Fruit fly (Drosophila melanogaster) whole organism, embryonic: ENCODE data around the gene CSN1b.
A peak's percentile ranks its signal among the peaks of the same experiment; 100 is the strongest.

Experiments used
- Asciz ChIP-seq: fragments of 200-800 bp; sonication (Bioruptor generic); optimal IDR thresholded peaks from 2 replicates; lab custom pipeline; 2017; ENCODE audit warnings: missing biosample characterization, mild to moderate bottlenecking, missing genetic modification characterization, missing genetic modification reagents
- C15 ChIP-seq: fragments of 200-800 bp; sonication (Bioruptor generic); IDR thresholded peaks from 3 replicates; pipeline ENCODE4 v1.3.6; 2022; ENCODE audit warnings: missing biosample characterization, missing genetic modification characterization
- CG10209 ChIP-seq: fragments of 200-800 bp; sonication (Bioruptor generic); optimal IDR thresholded peaks from 3 replicates; lab custom pipeline; 2017; ENCODE audit warnings: missing biosample characterization, mild to moderate bottlenecking, missing genetic modification characterization, missing genetic modification reagents
- CG12071 ChIP-seq: fragments of 200-800 bp; sonication (Bioruptor generic); optimal IDR thresholded peaks from 3 replicates; lab custom pipeline; 2018; ENCODE audit warnings: missing biosample characterization, mild to moderate bottlenecking, missing genetic modification characterization
- CG12391 ChIP-seq: fragments of 200-800 bp; sonication (Bioruptor generic); optimal IDR thresholded peaks from 3 replicates; lab custom pipeline; 2018; ENCODE audit warnings: missing biosample characterization, mild to moderate bottlenecking, missing genetic modification characterization, moderate library complexity
- CG14667 ChIP-seq: fragments of 200-800 bp; sonication (Bioruptor generic); IDR thresholded peaks from 2 replicates; pipeline ENCODE4 v1.3.6; 2022; ENCODE audit warnings: missing biosample characterization, missing genetic modification characterization
- CG1529 ChIP-seq: fragments of 200-800 bp; sonication (Bioruptor generic); optimal IDR thresholded peaks from 3 replicates; lab custom pipeline; 2018; ENCODE audit warnings: missing biosample characterization, missing genetic modification characterization
- CG1603 ChIP-seq: fragments of 200-800 bp; sonication (Bioruptor generic); optimal IDR thresholded peaks from 2 replicates; lab custom pipeline; 2019; ENCODE audit warnings: missing biosample characterization, mild to moderate bottlenecking, missing genetic modification characterization, moderate library complexity
- CG16779 ChIP-seq: fragments of 200-800 bp; sonication (Bioruptor generic); IDR thresholded peaks from 2 replicates; pipeline ENCODE4 v1.3.6; 2022; ENCODE audit warnings: missing biosample characterization, missing genetic modification characterization
- CG17385 ChIP-seq: fragments of 200-800 bp; sonication (Bioruptor generic); optimal IDR thresholded peaks from 3 replicates; lab custom pipeline; 2018; ENCODE audit warnings: missing biosample characterization, mild to moderate bottlenecking, missing genetic modification characterization
- CG17568 ChIP-seq: fragments of 200-800 bp; sonication (Bioruptor generic); optimal IDR thresholded peaks from 2 replicates; lab custom pipeline; 2018; ENCODE audit warnings: missing biosample characterization, mild to moderate bottlenecking, missing genetic modification characterization, moderate library complexity
- CG2202 ChIP-seq: fragments of 200-800 bp; sonication (Bioruptor generic); optimal IDR thresholded peaks from 2 replicates; lab custom pipeline; 2018; ENCODE audit warnings: missing biosample characterization, mild to moderate bottlenecking, missing genetic modification characterization
- CG34224 ChIP-seq: fragments of 200-800 bp; sonication (Bioruptor generic); IDR thresholded peaks from 3 replicates; pipeline ENCODE4 v1.3.6; 2022; ENCODE audit warnings: missing biosample characterization, missing genetic modification characterization; ENCODE audit not compliant: partially characterized antibody
- CG4328 ChIP-seq: fragments of 200-800 bp; sonication (Bioruptor generic); optimal IDR thresholded peaks from 3 replicates; lab custom pipeline; 2017; ENCODE audit warnings: missing biosample characterization, missing genetic modification reagents, missing genetic modification characterization
- CG4730 ChIP-seq: fragments of 200-800 bp; sonication (Bioruptor generic); IDR thresholded peaks from 2 replicates; pipeline ENCODE4 v1.3.6; 2022; ENCODE audit warnings: missing biosample characterization, missing genetic modification characterization
- CG6654 ChIP-seq: fragments of 200-800 bp; sonication (Bioruptor generic); optimal IDR thresholded peaks from 2 replicates; lab custom pipeline; 2017; ENCODE audit warnings: missing biosample characterization, mild to moderate bottlenecking, missing genetic modification characterization
- CG7372 ChIP-seq: fragments of 200-800 bp; sonication (Bioruptor generic); IDR thresholded peaks from 2 replicates; pipeline ENCODE4 v1.3.6; 2022; ENCODE audit warnings: missing biosample characterization, missing genetic modification characterization
- CG7786 ChIP-seq: fragments of 200-800 bp; sonication (Bioruptor generic); optimal IDR thresholded peaks from 2 replicates; lab custom pipeline; 2016; ENCODE audit warnings: missing biosample characterization, missing genetic modification characterization
- CG8478 ChIP-seq: fragments of >200 bp; optimal IDR thresholded peaks from 2 replicates; lab custom pipeline; 2018
- CG9876 ChIP-seq: fragments of 200-800 bp; sonication (Bioruptor generic); optimal IDR thresholded peaks from 2 replicates; lab custom pipeline; 2016; ENCODE audit warnings: missing biosample characterization, missing genetic modification characterization
- Dll ChIP-seq: fragments of 200-800 bp; sonication (Bioruptor generic); IDR thresholded peaks from 4 replicates; pipeline ENCODE4 v1.3.6; 2022; ENCODE audit warnings: missing biosample characterization, missing genetic modification characterization; ENCODE audit not compliant: partially characterized antibody
- Doc3 ChIP-seq: fragments of 200-800 bp; sonication (Bioruptor generic); IDR thresholded peaks from 3 replicates; pipeline ENCODE4 v1.3.6; 2022; ENCODE audit warnings: missing biosample characterization, missing genetic modification characterization; ENCODE audit not compliant: partially characterized antibody
- Elba2 ChIP-seq: fragments of 200-800 bp; sonication (Bioruptor generic); optimal IDR thresholded peaks from 3 replicates; lab custom pipeline; 2016; ENCODE audit warnings: missing biosample characterization, missing genetic modification characterization
- Ets97D ChIP-seq: fragments of 200-800 bp; sonication (Bioruptor generic); optimal IDR thresholded peaks from 3 replicates; lab custom pipeline; 2016; ENCODE audit warnings: missing biosample characterization, missing genetic modification characterization
- Gsc ChIP-seq: fragments of 200-800 bp; sonication (Bioruptor generic); IDR thresholded peaks from 2 replicates; pipeline ENCODE4 v1.3.6; 2022; ENCODE audit warnings: missing biosample characterization, missing genetic modification characterization
- HmgZ ChIP-seq: fragments of 200-800 bp; sonication (Bioruptor generic); optimal IDR thresholded peaks from 2 replicates; lab custom pipeline; 2018; ENCODE audit warnings: missing biosample characterization, mild to moderate bottlenecking, missing genetic modification characterization
- Hmr ChIP-seq: fragments of 200-800 bp; sonication (Bioruptor generic); optimal IDR thresholded peaks from 3 replicates; lab custom pipeline; 2017; ENCODE audit warnings: mild to moderate bottlenecking, missing biosample characterization, missing genetic modification reagents, missing genetic modification characterization
- MBD-R2 ChIP-seq: fragments of 200-800 bp; sonication (Bioruptor generic); IDR thresholded peaks from 2 replicates; pipeline ENCODE4 v1.3.6; 2022; ENCODE audit warnings: missing biosample characterization, missing genetic modification characterization
- Mad ChIP-seq: fragments of 200-800 bp; sonication (Bioruptor generic); optimal IDR thresholded peaks from 2 replicates; lab custom pipeline; 2016; ENCODE audit warnings: missing biosample characterization, missing genetic modification characterization
- Max ChIP-seq: fragments of 200-800 bp; sonication (Bioruptor generic); optimal IDR thresholded peaks from 2 replicates; lab custom pipeline; 2016; ENCODE audit warnings: missing biosample characterization, mild to moderate bottlenecking, missing genetic modification characterization
- Rfx ChIP-seq: fragments of 200-800 bp; sonication (Bioruptor generic); IDR thresholded peaks from 2 replicates; pipeline ENCODE4 v1.3.6; 2022; ENCODE audit warnings: missing biosample characterization, missing genetic modification characterization
- Trl ChIP-seq, 3 experiments: fragments of >200 bp in 2 of 3; fragments of 200-800 bp in 1 of 3; sonication (Bioruptor generic) in 1 of 3; optimal IDR thresholded peaks; 2 replicates in 1 of 3; 3 replicates in 2 of 3; lab custom pipeline; 2016 to 2017; ENCODE audit warnings: missing biosample characterization in 1 of 3, missing genetic modification characterization in 1 of 3
- amos ChIP-seq: fragments of 200-800 bp; sonication (Bioruptor generic); IDR thresholded peaks from 2 replicates; pipeline ENCODE4 v1.3.6; 2022; ENCODE audit warnings: missing biosample characterization, missing genetic modification characterization; ENCODE audit not compliant: partially characterized antibody
- az2 ChIP-seq: fragments of 200-800 bp; sonication (Bioruptor generic); optimal IDR thresholded peaks from 3 replicates; lab custom pipeline; 2016; ENCODE audit warnings: missing biosample characterization, missing genetic modification characterization
- bab2 ChIP-seq: fragments of 200-800 bp; sonication (Bioruptor generic); optimal IDR thresholded peaks from 2 replicates; lab custom pipeline; 2016; ENCODE audit warnings: missing biosample characterization, missing genetic modification characterization
- cad ChIP-seq: fragments of >200 bp; optimal IDR thresholded peaks from 2 replicates; lab custom pipeline; 2017; ENCODE audit warnings: missing biosample characterization, missing genetic modification characterization
- caup ChIP-seq: fragments of 200-800 bp; sonication (Bioruptor generic); optimal IDR thresholded peaks from 3 replicates; lab custom pipeline; 2017; ENCODE audit warnings: missing biosample characterization, mild to moderate bottlenecking, missing genetic modification characterization, moderate library complexity; ENCODE audit not compliant: severe bottlenecking
- ci ChIP-seq: fragments of 200-800 bp; sonication (Bioruptor generic); IDR thresholded peaks from 3 replicates; pipeline ENCODE4 v1.3.6; 2022; ENCODE audit warnings: missing biosample characterization, missing genetic modification characterization
- dati ChIP-seq: fragments of 200-800 bp; sonication (Bioruptor generic); IDR thresholded peaks from 2 replicates; pipeline ENCODE4 v1.3.6; 2022; ENCODE audit warnings: missing biosample characterization, missing genetic modification characterization
- dm ChIP-seq: fragments of 200-800 bp; sonication (Bioruptor generic); optimal IDR thresholded peaks from 3 replicates; lab custom pipeline; 2016; ENCODE audit warnings: missing biosample characterization, missing genetic modification characterization
- gfzf ChIP-seq: fragments of 200-800 bp; sonication (Bioruptor generic); optimal IDR thresholded peaks from 2 replicates; lab custom pipeline; 2016; ENCODE audit warnings: missing biosample characterization, mild to moderate bottlenecking, missing genetic modification characterization, moderate library complexity
- gsb-n ChIP-seq: fragments of 200-800 bp; sonication (Bioruptor generic); optimal IDR thresholded peaks from 3 replicates; lab custom pipeline; 2018; ENCODE audit warnings: missing biosample characterization, mild to moderate bottlenecking, missing genetic modification characterization
- ind ChIP-seq: fragments of 200-800 bp; sonication (Bioruptor generic); optimal IDR thresholded peaks from 3 replicates; lab custom pipeline; 2016; ENCODE audit warnings: missing biosample characterization, missing genetic modification characterization
- insv ChIP-seq, 2 experiments: fragments of 200-800 bp; sonication (Bioruptor generic); optimal IDR thresholded peaks; 3 replicates each; lab custom pipeline; 2016 to 2018; ENCODE audit warnings: missing biosample characterization in 2 of 2, missing genetic modification characterization in 2 of 2
- luna ChIP-seq: fragments of 200-800 bp; sonication (Bioruptor generic); optimal IDR thresholded peaks from 2 replicates; lab custom pipeline; 2016; ENCODE audit warnings: missing biosample characterization, missing genetic modification characterization
- mld ChIP-seq: fragments of 200-800 bp; sonication (Bioruptor generic); IDR thresholded peaks from 3 replicates; pipeline ENCODE4 v1.3.6; 2022; ENCODE audit warnings: missing biosample characterization, missing genetic modification characterization; ENCODE audit not compliant: partially characterized antibody
- sc ChIP-seq, 3 experiments: fragments of >200 bp in 2 of 3; fragments of 200-800 bp in 1 of 3; sonication (Bioruptor generic) in 1 of 3; optimal IDR thresholded peaks; 2 replicates in 2 of 3; 3 replicates in 1 of 3; lab custom pipeline; 2017; ENCODE audit warnings: mild to moderate bottlenecking in 1 of 3, missing biosample characterization in 1 of 3, missing genetic modification characterization in 1 of 3, missing genetic modification reagents in 1 of 3
- stc ChIP-seq: fragments of 200-800 bp; sonication (Bioruptor generic); IDR thresholded peaks from 2 replicates; pipeline ENCODE4 v1.3.6; 2022; ENCODE audit warnings: missing biosample characterization, missing genetic modification characterization
- tap ChIP-seq: fragments of 200-800 bp; optimal IDR thresholded peaks from 3 replicates; lab custom pipeline; 2019; ENCODE audit warnings: missing biosample characterization, mild to moderate bottlenecking, missing genetic modification characterization, moderate library complexity
- usp ChIP-seq: fragments of >200 bp; optimal IDR thresholded peaks from 2 replicates; lab custom pipeline; 2017; ENCODE audit warnings: missing biosample characterization, missing genetic modification characterization

CSN1b gene

dm6 chr3L:18867521-18867920 lies 37.2 kb downstream of the CSN1b start, which contains the start of gene Dysb:
Dysb (plus strand) TSS chr3L:18867771.
- TF ChIP-seq Mad: peak; percentile 63
- peak; percentile 22 for TF ChIP-seq luna (GFP tag; lab: Kevin White, UChicago)
- no peak for TF ChIP-seq sc (optimal IDR thresholded peaks at IDR 0.05; lab: Kevin White, UChicago)
- TF ChIP-seq sc (GFP tag; optimal IDR thresholded peaks at IDR 0.05; lab: Kevin White, UChicago): peak; percentile 66
- peak; percentile 83 for TF ChIP-seq CG7372 (GFP tag; lab: Robert Waterston, UW)
- TF ChIP-seq Max (GFP tag; lab: Kevin White, UChicago): peak; percentile 67
- peak; percentile 82 for TF ChIP-seq CG4730 (GFP tag; lab: Robert Waterston, UW)
- TF ChIP-seq stc (GFP tag; lab: Robert Waterston, UW): peak; percentile 89
- peak; percentile 79 for TF ChIP-seq CG12071 (GFP tag; lab: Kevin White, UChicago)
- TF ChIP-seq CG7786 (GFP tag; lab: Kevin White, UChicago): peak; percentile 50
- peak; percentile 76 for TF ChIP-seq ind
- peak; percentile 44 for TF ChIP-seq Elba2 (GFP tag; lab: Kevin White, UChicago)
- peak; percentile 95 for TF ChIP-seq ci (GFP tag; lab: Robert Waterston, UW)
- TF ChIP-seq Dll (GFP tag; lab: Robert Waterston, UW): peak; percentile 60; the same call in 3 of the 4 replicates
- no peak for TF ChIP-seq CG8478
- TF ChIP-seq az2 (GFP tag; lab: Kevin White, UChicago): peak; percentile 88
- peak; percentile 75 for TF ChIP-seq CG1529 (GFP tag; lab: Kevin White, UChicago)
- peak; percentile 86 for TF ChIP-seq CG17568 (GFP tag; lab: Kevin White, UChicago)
- TF ChIP-seq usp: no peak
- TF ChIP-seq insv (GFP tag; optimal IDR thresholded peaks at IDR 0.05; lab: Kevin White, UChicago): peak in 1 of 2 experiments; percentile 63
- peak; percentile 92 for TF ChIP-seq CG16779 (GFP tag; lab: Robert Waterston, UW)
- TF ChIP-seq mld (GFP tag; lab: Robert Waterston, UW): no peak
- peak; percentile 88 for TF ChIP-seq caup (GFP tag; lab: Kevin White, UChicago)
- no peak for TF ChIP-seq amos
- peak; percentile 90 for TF ChIP-seq tap (tag; lab: Kevin White, UChicago)
- peak; percentile 58 for TF ChIP-seq CG2202 (tag; lab: Kevin White, UChicago)
- peak; percentile 82 for TF ChIP-seq CG4328
- peak; percentile 11; the same call in 1 of the 3 replicates for TF ChIP-seq Doc3
- peak; percentile 77 for TF ChIP-seq MBD-R2 (GFP tag; lab: Robert Waterston, UW)
- TF ChIP-seq gsb-n (tag; lab: Kevin White, UChicago): peak; percentile 88
- TF ChIP-seq HmgZ (tag; lab: Kevin White, UChicago): peak; percentile 87
- peak; percentile 74 for TF ChIP-seq bab2 (GFP tag; lab: Kevin White, UChicago)
- peak; percentile 82 to 84 for TF ChIP-seq Trl (optimal IDR thresholded peaks at IDR 0.05; lab: Kevin White, UChicago)
- TF ChIP-seq Trl (GFP tag; optimal IDR thresholded peaks at IDR 0.05; lab: Kevin White, UChicago): peak; percentile 64
- TF ChIP-seq CG14667: no peak; the same call in 1 of the 2 replicates
- TF ChIP-seq CG1603: peak; percentile 61
- no peak for TF ChIP-seq cad (GFP tag; lab: Kevin White, UChicago)
- TF ChIP-seq Gsc (GFP tag; lab: Robert Waterston, UW): no peak
- TF ChIP-seq CG6654: peak; percentile 38
- peak; percentile 96 for TF ChIP-seq Rfx (GFP tag; lab: Robert Waterston, UW)
- peak; percentile 92 for TF ChIP-seq CG12391 (tag; lab: Kevin White, UChicago)
- peak; percentile 81 for TF ChIP-seq dati (GFP tag; lab: Robert Waterston, UW)
- TF ChIP-seq CG9876 (GFP tag; lab: Kevin White, UChicago): no peak
- peak; percentile 70; the same call in 1 of the 3 replicates for TF ChIP-seq C15
- peak; percentile 91 for TF ChIP-seq Hmr
- TF ChIP-seq CG10209 (GFP tag; lab: Kevin White, UChicago): peak; percentile 88
- TF ChIP-seq CG34224 (GFP tag; lab: Robert Waterston, UW): peak; percentile 53
- peak; percentile 88 for TF ChIP-seq CG17385 (GFP tag; lab: Kevin White, UChicago)
- TF ChIP-seq dm: no peak
- peak; percentile 91 for TF ChIP-seq Asciz
- peak; percentile 33 for TF ChIP-seq Ets97D
- TF ChIP-seq gfzf: no peak
